Fruit fly (Drosophila melanogaster): Measurements from ENCODE around the gene cal1.
A peak's percentile ranks its signal among the peaks of the same experiment; 100 is the strongest.

The cal1 gene

DNA sequence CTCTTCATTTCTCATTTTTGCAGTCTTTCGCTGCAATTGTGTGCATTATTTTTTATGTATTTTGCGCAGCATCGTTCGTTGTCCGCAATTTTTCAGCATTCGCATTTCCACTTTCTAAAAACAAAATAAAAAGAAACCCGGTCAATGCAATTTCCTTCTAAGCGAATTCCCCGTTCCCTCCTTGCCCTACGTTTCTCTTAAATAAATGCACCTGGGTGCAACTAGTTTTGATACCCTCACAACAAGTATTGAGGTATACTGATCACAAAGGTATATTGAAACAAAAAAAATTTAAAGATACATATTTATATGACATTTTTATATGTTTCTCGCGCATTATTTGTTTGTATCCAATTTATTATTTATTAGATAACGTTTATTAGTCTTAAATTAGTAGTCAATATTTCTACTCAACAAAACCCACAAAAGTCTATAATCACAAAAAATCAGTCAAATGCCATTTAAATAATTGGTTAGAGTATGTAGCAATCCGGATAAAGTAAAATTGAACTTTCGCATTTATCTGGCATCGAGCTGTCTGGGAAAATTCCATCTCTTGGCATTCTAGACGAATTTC, 6.6 kb upstream of the cal1 start (continued):
- TF ChIP-seq CG6163 (GFP tag; IDR thresholded peaks at IDR 0.05), result peak; percentile 40; the same call in 1 of the 3 replicates
- TF ChIP-seq CG4318 (GFP tag; optimal IDR thresholded peaks at IDR 0.05), result no peak
- peak; percentile 53 for TF ChIP-seq esn (GFP tag; optimal IDR thresholded peaks at IDR 0.05)
- no peak for TF ChIP-seq CG6276 (GFP tag; optimal IDR thresholded peaks at IDR 0.05)
- no peak for TF ChIP-seq CG10669 (GFP tag; optimal IDR thresholded peaks at IDR 0.05)
- no peak for TF ChIP-seq fd85E (GFP tag; optimal IDR thresholded peaks at IDR 0.05)
- peak; percentile 65 for TF ChIP-seq fd59A (GFP tag; optimal IDR thresholded peaks at IDR 0.05)
- peak; percentile 46 for TF ChIP-seq CG7368 (GFP tag; optimal IDR thresholded peaks at IDR 0.05)
- no peak for TF ChIP-seq OdsH (GFP tag; optimal IDR thresholded peaks at IDR 0.05)
- peak; percentile 74 for TF ChIP-seq acj6 (GFP tag; optimal IDR thresholded peaks at IDR 0.05)
- peak in 1 of 2 experiments; percentile 92 for TF ChIP-seq salr (GFP tag; optimal IDR thresholded peaks at IDR 0.05)
- peak; percentile 62 for TF ChIP-seq Eip75B (GFP tag; optimal IDR thresholded peaks at IDR 0.05)
- TF ChIP-seq Hr38 (GFP tag; optimal IDR thresholded peaks at IDR 0.05), result no peak
- TF ChIP-seq ss (GFP tag; optimal IDR thresholded peaks at IDR 0.05), result peak in 1 of 2 experiments; percentile 56
- TF ChIP-seq pdm3 (GFP tag; optimal IDR thresholded peaks at IDR 0.05), result no peak
- no peak for TF ChIP-seq CG11902 (GFP tag; optimal IDR thresholded peaks at IDR 0.05)
- TF ChIP-seq fkh (GFP tag; optimal IDR thresholded peaks at IDR 0.05), result no peak
- peak; percentile 81 for TF ChIP-seq eg (GFP tag; IDR thresholded peaks at IDR 0.05)
- no peak for TF ChIP-seq CG31627 (GFP tag; optimal IDR thresholded peaks at IDR 0.05)
- no peak for TF ChIP-seq vri (GFP tag; optimal IDR thresholded peaks at IDR 0.05)
- TF ChIP-seq Sox15 (GFP tag; optimal IDR thresholded peaks at IDR 0.05), result no peak

dm6 chr3R:17082471-17082870, 5.6 kb upstream of the cal1 start:
- TF ChIP-seq CG11902 (GFP tag; optimal IDR thresholded peaks at IDR 0.05), result no peak
- TF ChIP-seq fkh (GFP tag; optimal IDR thresholded peaks at IDR 0.05), result peak; percentile 26

DNA sequence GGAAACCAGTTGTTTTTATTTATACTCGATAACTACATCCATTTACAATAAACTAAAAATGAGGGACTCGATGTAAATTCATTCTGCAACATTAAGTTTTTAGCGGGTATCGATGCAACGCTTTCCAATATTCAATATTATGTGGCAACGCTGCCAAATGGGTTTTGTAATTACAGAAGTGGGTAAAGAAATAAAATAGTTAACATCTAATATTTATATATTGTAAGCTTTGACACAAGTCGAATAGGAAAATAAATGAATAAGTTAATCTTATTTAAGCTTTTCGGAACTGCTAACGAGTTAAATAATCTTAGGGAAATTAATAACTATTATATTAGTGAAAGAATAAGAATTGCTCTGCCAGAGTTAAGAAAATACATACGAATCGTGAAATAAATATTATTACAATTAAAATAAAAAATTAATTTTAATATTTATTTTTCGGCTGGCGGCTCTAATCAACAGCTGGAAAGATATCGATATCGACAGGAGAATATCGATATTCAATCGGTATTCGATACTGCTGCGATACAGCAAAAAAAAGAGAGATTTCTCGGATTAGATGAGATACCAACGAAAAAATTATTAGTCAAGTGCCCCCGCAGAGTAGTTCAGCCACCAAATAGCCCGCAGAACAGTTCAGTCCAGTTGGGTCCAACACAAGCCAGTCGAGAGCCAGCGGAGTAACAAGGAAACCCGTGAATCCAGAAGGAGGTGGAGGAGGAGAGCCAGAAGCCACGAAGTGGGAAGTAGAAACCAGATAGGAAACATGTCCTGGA, 2.9 kb upstream of the cal1 start, which contains the start of gene GckIII:
Gene GckIII, plus strand, starts transcription at position 485 of the 779 bp plus-strand sequence.
- TF ChIP-seq CG6808 (GFP tag; optimal IDR thresholded peaks at IDR 0.05) (peak; percentile 44), salr (GFP tag; optimal IDR thresholded peaks at IDR 0.05) (no peak), Eip93F (GFP tag; optimal IDR thresholded peaks at IDR 0.05) (peak; percentile 16)

DNA sequence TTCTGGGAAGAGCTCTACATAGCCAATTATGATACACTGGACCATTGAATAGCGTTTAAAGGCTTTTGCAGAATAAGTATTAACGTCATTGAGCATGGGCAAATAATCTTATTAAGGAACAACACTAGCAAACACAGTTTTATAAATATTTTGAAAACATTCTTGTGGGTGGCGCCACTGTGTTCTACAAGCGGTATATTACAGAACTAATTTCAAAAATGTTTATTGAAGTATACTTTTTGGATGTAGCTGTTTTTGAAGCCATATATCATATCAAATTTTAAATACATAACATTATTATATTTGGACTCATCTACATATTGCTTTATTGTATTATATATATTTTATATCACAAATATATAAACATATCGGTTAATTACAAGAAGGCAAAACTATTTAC, 20.8 kb downstream of the cal1 start:
- TF ChIP-seq lz (GFP tag; optimal IDR thresholded peaks at IDR 0.05) (no peak), Met (GFP tag; optimal IDR thresholded peaks at IDR 0.05) (no peak), Eip93F (GFP tag; optimal IDR thresholded peaks at IDR 0.05) (no peak), CG6276 (GFP tag; optimal IDR thresholded peaks at IDR 0.05) (no peak), OdsH (GFP tag; optimal IDR thresholded peaks at IDR 0.05) (no peak), salr (GFP tag; optimal IDR thresholded peaks at IDR 0.05) (no peak), fd59A (GFP tag; optimal IDR thresholded peaks at IDR 0.05) (no peak)

dm6 chr3R:17110880-17111726, 23.0 kb downstream of the cal1 start:
- TF ChIP-seq vri (GFP tag; optimal IDR thresholded peaks at IDR 0.05), result peak; percentile 85
- peak in 1 of 2 experiments; percentile 41 for TF ChIP-seq ss (GFP tag; optimal IDR thresholded peaks at IDR 0.05)
- no peak for TF ChIP-seq Eip78C (GFP tag)
- no peak for TF ChIP-seq Eip75B (GFP tag; optimal IDR thresholded peaks at IDR 0.05)
- TF ChIP-seq dsx (GFP tag; optimal IDR thresholded peaks at IDR 0.05; ENCODE audit: poor library complexity, severe bottlenecking), result peak; percentile 27
- peak; percentile 12; the same call in 1 of the 3 replicates for TF ChIP-seq eg (GFP tag; IDR thresholded peaks at IDR 0.05)
- no peak for TF ChIP-seq fd59A (GFP tag; optimal IDR thresholded peaks at IDR 0.05)

Data from whole organism, prepupa.